Worm (Caenorhabditis elegans) whole organism, mixed stage, embryonic: ENCODE measurements around the gene svh-2.

Source experiments
- M03D4.4 ChIP-seq: sonication (generic microtip); optimal IDR thresholded peaks from 2 replicates; lab custom pipeline; 2017; ENCODE audit warnings: mild to moderate bottlenecking, missing genetic modification characterization, missing compliant biosample characterization
- bed-3 ChIP-seq: fragments of 200-800 bp; sonication (Bioruptor generic); optimal IDR thresholded peaks from 3 replicates; lab custom pipeline; 2018; ENCODE audit warnings: mild to moderate bottlenecking, missing genetic modification characterization, moderate library complexity, missing compliant biosample characterization
- blmp-1 ChIP-seq: fragments of 150-350 bp; optimal IDR thresholded peaks from 2 replicates; lab custom pipeline; 2014; ENCODE audit warnings: missing biosample characterization, missing genetic modification characterization
- ceh-39 ChIP-seq: fragments of 150-350 bp; optimal IDR thresholded peaks from 2 replicates; lab custom pipeline; 2014; ENCODE audit warnings: missing biosample characterization, missing genetic modification characterization
- ceh-43 ChIP-seq: fragments of 200-800 bp; sonication (Bioruptor generic); optimal IDR thresholded peaks from 2 replicates; lab custom pipeline; 2018; ENCODE audit warnings: mild to moderate bottlenecking, missing genetic modification characterization, moderate library complexity, missing compliant biosample characterization
- ceh-83 ChIP-seq: fragments of 200-800 bp; sonication (Bioruptor generic); optimal IDR thresholded peaks from 2 replicates; lab custom pipeline; 2018; ENCODE audit warnings: mild to moderate bottlenecking, missing genetic modification characterization, missing compliant biosample characterization
- ces-1 ChIP-seq: fragments of 150-350 bp; optimal IDR thresholded peaks from 2 replicates; lab custom pipeline; 2014; ENCODE audit warnings: missing biosample characterization, missing genetic modification reagents, missing genetic modification characterization
- cnd-1 ChIP-seq: fragments of 200-800 bp; sonication (Bioruptor generic); optimal IDR thresholded peaks from 2 replicates; lab custom pipeline; 2018; ENCODE audit warnings: mild to moderate bottlenecking, missing genetic modification characterization, missing compliant biosample characterization
- drap-1 ChIP-seq: fragments of 200-800 bp; sonication (Bioruptor generic); optimal IDR thresholded peaks from 3 replicates; lab custom pipeline; 2018; ENCODE audit warnings: mild to moderate bottlenecking, missing genetic modification characterization, missing compliant biosample characterization
- elt-1 ChIP-seq: sonication (generic microtip); optimal IDR thresholded peaks from 2 replicates; lab custom pipeline; 2017; ENCODE audit warnings: missing genetic modification characterization, mild to moderate bottlenecking, missing compliant biosample characterization, antibody characterized with exemption, moderate library complexity, borderline replicate concordance; ENCODE audit not compliant: insufficient read depth
- elt-3 ChIP-seq: fragments of 150-350 bp; optimal IDR thresholded peaks from 2 replicates; lab custom pipeline; 2014; ENCODE audit warnings: missing biosample characterization, missing genetic modification characterization
- flh-1 ChIP-seq: fragments of 200-800 bp; sonication (Bioruptor generic); optimal IDR thresholded peaks from 2 replicates; lab custom pipeline; 2018; ENCODE audit warnings: mild to moderate bottlenecking, missing genetic modification characterization, moderate library complexity, missing compliant biosample characterization
- ham-2 ChIP-seq: fragments of 200-800 bp; sonication (Bioruptor generic); optimal IDR thresholded peaks from 2 replicates; lab custom pipeline; 2018; ENCODE audit warnings: mild to moderate bottlenecking, missing genetic modification characterization, missing compliant biosample characterization
- hlh-1 ChIP-seq: fragments of 150-350 bp; optimal IDR thresholded peaks from 2 replicates; lab custom pipeline; 2014; ENCODE audit warnings: missing biosample characterization, missing genetic modification reagents, missing genetic modification characterization
- lin-13 ChIP-seq: fragments of 150-350 bp; optimal IDR thresholded peaks from 2 replicates; lab custom pipeline; 2014; ENCODE audit warnings: missing biosample characterization, missing genetic modification characterization
- lin-32 ChIP-seq: fragments of 200-800 bp; sonication (Bioruptor generic); optimal IDR thresholded peaks from 2 replicates; lab custom pipeline; 2018; ENCODE audit warnings: mild to moderate bottlenecking, missing genetic modification characterization, missing compliant biosample characterization
- lsy-2 ChIP-seq: fragments of 150-350 bp; optimal IDR thresholded peaks from 2 replicates; lab custom pipeline; 2014; ENCODE audit warnings: missing biosample characterization, missing genetic modification characterization
- mab-5 ChIP-seq: fragments of 150-350 bp; optimal IDR thresholded peaks from 2 replicates; lab custom pipeline; 2014; ENCODE audit warnings: missing biosample characterization, missing genetic modification characterization
- mep-1 ChIP-seq: fragments of 150-350 bp; optimal IDR thresholded peaks from 2 replicates; lab custom pipeline; 2017; ENCODE audit warnings: missing biosample characterization, missing genetic modification reagents, missing genetic modification characterization, inconsistent platforms
- mls-2 ChIP-seq: sonication (generic microtip); optimal IDR thresholded peaks from 2 replicates; lab custom pipeline; 2016; ENCODE audit warnings: mild to moderate bottlenecking, missing genetic modification characterization, moderate library complexity, missing compliant biosample characterization
- nhr-12 ChIP-seq: fragments of 150-350 bp; optimal IDR thresholded peaks from 2 replicates; lab custom pipeline; 2014; ENCODE audit warnings: missing biosample characterization, missing genetic modification characterization
- nhr-2 ChIP-seq: fragments of 150-350 bp; optimal IDR thresholded peaks from 2 replicates; lab custom pipeline; 2014; ENCODE audit warnings: missing biosample characterization, missing genetic modification characterization
- nhr-237 ChIP-seq: fragments of 150-350 bp; optimal IDR thresholded peaks from 2 replicates; lab custom pipeline; 2014; ENCODE audit warnings: missing biosample characterization, missing genetic modification characterization
- nhr-28 ChIP-seq: fragments of 150-350 bp; optimal IDR thresholded peaks from 2 replicates; lab custom pipeline; 2014; ENCODE audit warnings: missing biosample characterization, missing genetic modification characterization
- nhr-76 ChIP-seq: sonication (generic microtip); optimal IDR thresholded peaks from 2 replicates; lab custom pipeline; 2017; ENCODE audit warnings: missing biosample characterization, missing genetic modification characterization
- pha-4 ChIP-seq: fragments of 150-350 bp; optimal IDR thresholded peaks from 2 replicates; lab custom pipeline; 2018; ENCODE audit warnings: missing biosample characterization, missing genetic modification reagents, missing genetic modification characterization
- sem-2 ChIP-seq: fragments of 200-800 bp; sonication (Bioruptor generic); optimal IDR thresholded peaks from 2 replicates; lab custom pipeline; 2018; ENCODE audit warnings: mild to moderate bottlenecking, missing genetic modification characterization, missing compliant biosample characterization
- snpc-4 ChIP-seq: fragments of 150-350 bp; optimal IDR thresholded peaks from 2 replicates; lab custom pipeline; 2014; ENCODE audit warnings: missing biosample characterization, missing genetic modification characterization
- sptf-1 ChIP-seq: sonication (generic microtip); optimal IDR thresholded peaks from 2 replicates; lab custom pipeline; 2017; ENCODE audit warnings: mild to moderate bottlenecking, missing genetic modification characterization, moderate library complexity, missing compliant biosample characterization
- tbx-8 ChIP-seq: fragments of 200-800 bp; sonication (Bioruptor generic); optimal IDR thresholded peaks from 2 replicates; lab custom pipeline; 2018; ENCODE audit warnings: mild to moderate bottlenecking, missing genetic modification characterization, moderate library complexity, missing compliant biosample characterization
- unc-120 ChIP-seq: sonication (generic microtip); optimal IDR thresholded peaks from 2 replicates; lab custom pipeline; 2017; ENCODE audit warnings: missing genetic modification characterization, missing compliant biosample characterization; ENCODE audit not compliant: poor library complexity, severe bottlenecking
- unc-39 ChIP-seq: fragments of 150-350 bp; optimal IDR thresholded peaks from 2 replicates; lab custom pipeline; 2014; ENCODE audit warnings: missing biosample characterization, missing genetic modification characterization
- unc-62 ChIP-seq: fragments of 150-350 bp; optimal IDR thresholded peaks from 2 replicates; lab custom pipeline; 2014; ENCODE audit warnings: missing biosample characterization, missing genetic modification reagents, missing genetic modification characterization
- zip-8 ChIP-seq: fragments of 150-350 bp; optimal IDR thresholded peaks from 2 replicates; lab custom pipeline; 2014; ENCODE audit warnings: missing biosample characterization, missing genetic modification characterization
- ztf-11 ChIP-seq: fragments of 150-350 bp; optimal IDR thresholded peaks from 2 replicates; lab custom pipeline; 2014; ENCODE audit warnings: missing biosample characterization, missing genetic modification characterization

Gene svh-2

ce11 chrX:6575992-6576391 is 22.9 kb downstream of the svh-2 start:
- TF ChIP-seq hlh-1 (peak; percentile 33), ceh-43 (GFP tag; lab: Kevin White, UChicago) (no peak), lsy-2 (tag; lab: Kevin White, UChicago) (no peak), unc-62 (GFP tag; lab: Kevin White, UChicago) (peak; percentile 1)

- TF ChIP-seq ceh-83 (no peak), unc-39 (tag; lab: Kevin White, UChicago) (no peak), unc-62 (GFP tag; lab: Kevin White, UChicago) (no peak), elt-1 (no peak), cnd-1 (tag; lab: Kevin White, UChicago) (no peak), mls-2 (no peak)
- TF ChIP-seq, all 35 proteins: peak for 0
These were observed 30.3 kb downstream of the svh-2 start for ce11 chrX:6583385-6583784.

- TF ChIP-seq flh-1 (GFP tag; lab: Kevin White, UChicago), result no peak
- TF ChIP-seq sem-2 (GFP tag; lab: Kevin White, UChicago), result no peak
- TF ChIP-seq ces-1 (GFP tag; lab: Kevin White, UChicago), result no peak
- TF ChIP-seq elt-1, result no peak
- no peak for TF ChIP-seq lin-32 (GFP tag; lab: Kevin White, UChicago)
- TF ChIP-seq mls-2, result no peak
- TF ChIP-seq zip-8 (tag; lab: Kevin White, UChicago), result no peak
- TF ChIP-seq unc-39 (tag; lab: Kevin White, UChicago), result no peak
- no peak for TF ChIP-seq mab-5 (tag; lab: Kevin White, UChicago)
- TF ChIP-seq ham-2 (GFP tag; lab: Kevin White, UChicago), result no peak
- no peak for TF ChIP-seq drap-1 (GFP tag; lab: Kevin White, UChicago)
- TF ChIP-seq nhr-76, result no peak
- TF ChIP-seq lsy-2 (tag; lab: Kevin White, UChicago), result no peak
- TF ChIP-seq elt-3, result no peak
- TF ChIP-seq mep-1, result no peak
- TF ChIP-seq tbx-8, result no peak
- no peak for TF ChIP-seq blmp-1 (tag; lab: Kevin White, UChicago)
- TF ChIP-seq, all 35 proteins: peak for 0
These were observed 35.4 kb downstream of the svh-2 start, which contains the start of gene fbxl-4 for ce11 chrX:6588495-6588894. Gene fbxl-4 (plus strand): TSS chrX:6588795.

- TF ChIP-seq hlh-1 (peak; percentile 79), ceh-83 (no peak), M03D4.4 (no peak), unc-62 (GFP tag; lab: Kevin White, UChicago) (peak; percentile 41), unc-120 (tag; lab: Kevin White, UChicago) (peak; percentile 57)
These were observed 38.6 kb downstream of the svh-2 start for ce11 chrX:6591674-6592073.

ce11 chrX:6593178-6593786 is 40.2 kb downstream of the svh-2 start:
- TF ChIP-seq lin-32 (GFP tag; lab: Kevin White, UChicago), result peak; percentile 80
- TF ChIP-seq nhr-76, result no peak
- TF ChIP-seq nhr-237, result peak; percentile 43
- peak; percentile 13 for TF ChIP-seq ceh-39 (tag; lab: Kevin White, UChicago)
- no peak for TF ChIP-seq nhr-2
- peak; percentile 76 for TF ChIP-seq tbx-8
- no peak for TF ChIP-seq elt-3
- peak; percentile 93 for TF ChIP-seq ceh-83
- no peak for TF ChIP-seq nhr-12
- TF ChIP-seq snpc-4 (tag; lab: Kevin White, UChicago), result no peak
- TF ChIP-seq mab-5 (tag; lab: Kevin White, UChicago), result no peak
- TF ChIP-seq flh-1 (GFP tag; lab: Kevin White, UChicago), result peak; percentile 57
- peak; percentile 87 for TF ChIP-seq unc-120 (tag; lab: Kevin White, UChicago)
- TF ChIP-seq M03D4.4, result no peak
- TF ChIP-seq mep-1, result peak; percentile 43
- no peak for TF ChIP-seq elt-1
- TF ChIP-seq ham-2 (GFP tag; lab: Kevin White, UChicago), result peak; percentile 76
- TF ChIP-seq mls-2, result peak; percentile 95
- no peak for TF ChIP-seq zip-8 (tag; lab: Kevin White, UChicago)
- TF ChIP-seq unc-39 (tag; lab: Kevin White, UChicago), result peak; percentile 19
- TF ChIP-seq pha-4 (tag; lab: Kevin White, UChicago), result peak; percentile 12
- TF ChIP-seq nhr-28 (tag; lab: Kevin White, UChicago), result peak; percentile 43
- TF ChIP-seq lsy-2 (tag; lab: Kevin White, UChicago), result peak; percentile 28
- TF ChIP-seq hlh-1, result peak; percentile 55
- peak; percentile 86 for TF ChIP-seq cnd-1 (tag; lab: Kevin White, UChicago)
- TF ChIP-seq ces-1 (GFP tag; lab: Kevin White, UChicago), result peak; percentile 52
- peak; percentile 74 for TF ChIP-seq ceh-43 (GFP tag; lab: Kevin White, UChicago)
- TF ChIP-seq sptf-1 (tag; lab: Kevin White, UChicago), result peak; percentile 94
- TF ChIP-seq ztf-11 (tag; lab: Kevin White, UChicago), result no peak
- peak; percentile 17 for TF ChIP-seq blmp-1 (tag; lab: Kevin White, UChicago)
- peak; percentile 78 for TF ChIP-seq sem-2 (GFP tag; lab: Kevin White, UChicago)
- TF ChIP-seq lin-13 (tag; lab: Kevin White, UChicago), result no peak
- TF ChIP-seq unc-62 (GFP tag; lab: Kevin White, UChicago), result peak; percentile 54
- peak; percentile 91 for TF ChIP-seq drap-1 (GFP tag; lab: Kevin White, UChicago)
- peak; percentile 84 for TF ChIP-seq bed-3 (GFP tag; lab: Kevin White, UChicago)
